Fruit fly (Drosophila melanogaster) Kc167 (cell line): ENCODE results near the gene CG6168.

Experiments used
- Myc ChIP-seq: fragments of >200 bp; optimal IDR thresholded peaks from 2 replicates; lab custom pipeline; 2017; ENCODE audit warnings: missing external identifiers
- Sin3A ChIP-seq: fragments of >200 bp; optimal IDR thresholded peaks from 2 replicates; lab custom pipeline; 2018; ENCODE audit warnings: missing external identifiers
- h ChIP-seq: fragments of >200 bp; optimal IDR thresholded peaks from 3 replicates; lab custom pipeline; 2018; ENCODE audit warnings: missing external identifiers
- insv ChIP-seq: fragments of >200 bp; optimal IDR thresholded peaks from 3 replicates; lab custom pipeline; 2018; ENCODE audit warnings: missing external identifiers
- psq ChIP-seq: fragments of >200 bp; optimal IDR thresholded peaks from 2 replicates; lab custom pipeline; 2017; ENCODE audit warnings: missing external identifiers
- ttk ChIP-seq: sonication (Bioruptor generic); optimal IDR thresholded peaks from 2 replicates; lab custom pipeline; 2017; ENCODE audit warnings: missing external identifiers

CG6168 gene

DNA sequence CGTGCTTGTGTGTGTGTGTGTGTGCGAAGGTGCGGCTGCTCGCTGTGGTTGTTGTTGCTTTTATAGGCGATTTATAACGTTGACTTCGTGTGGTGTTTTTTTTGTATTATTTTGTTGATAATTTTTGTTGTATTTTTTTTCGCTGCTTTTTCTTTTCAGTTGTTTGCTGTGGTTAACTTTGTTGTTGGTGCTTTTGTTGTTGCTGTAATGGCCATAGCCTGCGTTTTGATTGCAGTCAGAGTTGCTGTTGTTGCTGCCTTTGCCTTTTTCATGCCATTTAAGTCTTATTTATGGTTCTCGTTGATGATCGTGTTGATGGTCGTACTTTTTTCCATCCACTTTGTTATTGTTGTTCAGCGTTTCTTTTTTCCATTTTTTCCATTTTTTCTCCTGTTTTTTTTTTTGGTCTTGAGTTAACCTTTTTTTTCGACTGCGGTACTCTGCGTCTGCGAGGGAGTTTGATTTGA is 3.1 kb upstream of the CG6168 start:
- TF ChIP-seq h (no peak), Sin3A (lab: Kevin White, UChicago) (no peak), Myc (no peak), insv (no peak), psq (lab: Kevin White, UChicago) (no peak), ttk (lab: Kevin White, UChicago) (no peak)

dm6 chr3L:11323896-11324278 is 2.4 kb upstream of the CG6168 start:
- no peak for TF ChIP-seq Sin3A (lab: Kevin White, UChicago)
- TF ChIP-seq h, result no peak
- TF ChIP-seq ttk (lab: Kevin White, UChicago), result no peak
- no peak for TF ChIP-seq psq (lab: Kevin White, UChicago)
- no peak for TF ChIP-seq insv
- no peak for TF ChIP-seq Myc

DNA sequence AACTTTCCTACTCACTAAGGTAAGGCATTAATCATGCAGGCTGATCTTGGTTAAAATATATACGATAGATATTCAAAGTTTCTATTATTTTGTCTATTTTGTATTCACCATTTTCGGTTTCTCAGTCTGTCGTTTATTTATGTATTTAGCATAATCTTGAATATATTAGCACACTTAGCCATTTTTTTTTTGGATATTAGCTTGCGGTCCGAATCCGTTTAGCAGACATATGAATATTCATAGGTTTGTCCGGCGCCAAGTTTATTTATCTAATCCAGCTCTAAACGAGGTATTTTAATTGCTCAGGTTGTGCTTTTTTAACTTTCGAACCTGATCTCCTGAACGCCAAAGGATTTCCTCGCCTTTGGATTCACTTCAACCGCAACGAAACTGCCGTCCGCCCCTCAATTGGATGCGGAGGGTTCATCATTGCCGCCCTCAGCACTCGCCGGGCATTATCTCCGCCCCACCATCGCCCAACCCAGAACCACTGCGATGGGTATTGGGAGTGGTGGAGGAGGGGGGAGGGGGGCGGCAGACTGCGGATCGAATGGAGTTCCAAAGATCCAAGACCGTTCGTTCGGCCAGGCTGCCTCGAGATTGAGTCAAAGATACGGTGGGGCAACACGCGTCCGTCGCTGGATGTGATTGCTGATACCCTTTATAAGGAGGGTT is 1.8 kb upstream of the CG6168 start:
- no peak for TF ChIP-seq ttk (lab: Kevin White, UChicago)
- no peak for TF ChIP-seq Myc
- TF ChIP-seq h, result no peak
- no peak for TF ChIP-seq Sin3A (lab: Kevin White, UChicago)
- no peak for TF ChIP-seq psq (lab: Kevin White, UChicago)
- TF ChIP-seq insv, result no peak

DNA sequence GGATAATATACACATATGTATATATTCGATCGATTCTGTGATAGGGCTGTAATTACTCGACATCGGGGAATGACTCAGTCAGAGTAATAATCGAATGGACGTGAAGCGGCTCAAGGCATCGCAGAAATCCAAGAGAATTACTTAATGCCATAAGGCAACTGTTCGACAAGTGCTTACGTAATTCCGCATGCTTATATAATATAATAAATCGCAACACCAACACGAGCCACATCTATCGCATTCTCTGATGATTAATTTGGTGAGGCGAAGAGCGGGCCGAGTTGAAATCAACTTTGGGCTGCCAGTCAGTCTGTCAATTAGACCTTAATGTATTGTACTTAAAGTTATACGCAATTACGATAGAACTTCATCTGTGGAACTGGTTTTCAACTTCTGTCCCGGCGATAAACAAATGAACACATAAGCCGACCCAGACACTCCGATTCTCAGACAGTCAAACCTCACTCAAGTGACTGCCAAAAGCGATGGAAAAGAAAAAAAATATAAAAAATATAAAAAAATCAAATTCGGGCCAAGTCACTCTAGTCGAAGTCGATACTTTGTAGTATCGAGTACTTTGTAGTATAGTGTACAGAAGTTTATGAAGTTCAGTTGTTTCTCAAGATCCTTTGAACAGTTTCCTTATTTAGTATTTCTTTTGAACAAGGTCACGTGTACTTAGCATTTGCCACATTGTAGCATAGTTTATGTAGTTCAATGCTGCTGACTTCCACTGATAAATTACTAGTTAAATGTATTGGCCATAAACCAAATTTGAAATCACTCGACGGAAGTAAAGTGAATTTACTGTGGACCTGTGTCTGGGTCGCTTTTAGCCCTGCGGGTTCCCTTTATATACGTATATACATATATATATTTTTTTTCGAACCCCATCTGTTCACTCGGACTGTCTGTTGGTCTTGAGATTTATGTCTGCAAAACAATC is 902 bp upstream of the CG6168 start:
- TF ChIP-seq Myc (no peak), psq (lab: Kevin White, UChicago) (no peak), h (no peak), insv (no peak), ttk (lab: Kevin White, UChicago) (no peak), Sin3A (lab: Kevin White, UChicago) (no peak)

dm6 chr3L:11320124-11320523 is 1.4 kb downstream of the CG6168 start:
- TF ChIP-seq insv (no peak), ttk (lab: Kevin White, UChicago) (no peak), h (no peak), Myc (no peak), psq (lab: Kevin White, UChicago) (no peak), Sin3A (lab: Kevin White, UChicago) (no peak)

- TF ChIP-seq Myc, result no peak
- TF ChIP-seq ttk (lab: Kevin White, UChicago), result no peak
- TF ChIP-seq psq (lab: Kevin White, UChicago), result no peak
- TF ChIP-seq insv, result no peak
- TF ChIP-seq h, result no peak
- TF ChIP-seq Sin3A (lab: Kevin White, UChicago), result no peak
Observed at dm6 chr3L:11318532-11319170, 2.9 kb downstream of the CG6168 start.

dm6 chr3L:11317464-11317863 is 4.1 kb downstream of the CG6168 start:
- TF ChIP-seq insv (no peak), Sin3A (lab: Kevin White, UChicago) (no peak), Myc (no peak), h (no peak), psq (lab: Kevin White, UChicago) (no peak), ttk (lab: Kevin White, UChicago) (no peak)

DNA sequence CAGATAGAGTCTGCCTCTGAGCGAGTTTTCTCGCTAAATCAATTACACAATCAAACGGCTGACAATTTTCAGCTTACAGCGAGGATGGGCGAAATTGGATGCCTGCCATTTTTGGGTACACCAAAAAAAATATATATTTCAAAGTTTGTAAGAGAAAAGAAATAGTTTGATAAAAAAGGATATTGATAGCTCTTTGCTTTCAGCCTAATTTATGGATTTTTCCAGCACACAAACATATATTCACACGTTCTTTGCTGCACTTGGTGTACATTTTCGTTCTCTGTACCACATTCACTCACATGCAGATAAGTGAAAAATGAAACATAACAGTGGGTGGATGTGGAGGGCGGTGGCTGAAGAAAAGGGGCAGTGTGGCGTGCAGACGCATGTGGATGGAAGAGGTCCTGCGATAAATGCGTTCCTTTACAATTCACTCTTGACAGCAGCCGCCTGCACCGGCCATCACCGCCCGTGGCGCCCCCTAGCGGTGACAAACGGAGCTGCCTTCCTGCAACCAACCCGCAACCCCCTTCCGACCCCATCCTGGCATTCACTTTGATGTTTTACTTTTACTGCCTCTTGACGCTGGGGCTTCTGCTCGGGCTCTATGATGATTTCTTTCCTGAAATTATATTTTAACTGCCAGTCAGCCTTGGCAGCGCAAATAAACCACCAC is 6.5 kb downstream of the CG6168 start:
- TF ChIP-seq ttk (lab: Kevin White, UChicago) (no peak), h (no peak), Myc (no peak), psq (lab: Kevin White, UChicago) (no peak), Sin3A (lab: Kevin White, UChicago) (no peak), insv (no peak)

DNA sequence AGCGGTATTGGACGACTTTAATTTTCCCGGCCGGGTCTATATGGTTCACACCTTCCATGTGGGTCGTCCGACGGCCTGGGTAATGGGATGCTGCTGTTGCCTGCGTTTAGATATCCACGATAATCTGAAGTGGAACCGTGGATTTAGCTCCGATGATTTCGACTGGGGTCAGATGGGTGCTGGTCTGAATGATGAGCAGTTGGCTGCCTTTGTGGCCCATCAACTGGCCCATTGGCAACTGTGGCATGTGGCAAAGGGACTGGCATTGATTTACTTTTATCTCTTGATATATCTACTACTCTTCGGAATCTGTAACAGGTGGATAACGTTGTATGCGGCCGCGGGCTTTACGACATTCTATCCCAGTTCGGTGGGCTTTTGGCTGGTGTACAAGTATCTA is 8.8 kb downstream of the CG6168 start:
- TF ChIP-seq insv, result no peak
- TF ChIP-seq psq (lab: Kevin White, UChicago), result no peak
- TF ChIP-seq Sin3A (lab: Kevin White, UChicago), result no peak
- TF ChIP-seq ttk (lab: Kevin White, UChicago), result no peak
- TF ChIP-seq h, result no peak
- no peak for TF ChIP-seq Myc

DNA sequence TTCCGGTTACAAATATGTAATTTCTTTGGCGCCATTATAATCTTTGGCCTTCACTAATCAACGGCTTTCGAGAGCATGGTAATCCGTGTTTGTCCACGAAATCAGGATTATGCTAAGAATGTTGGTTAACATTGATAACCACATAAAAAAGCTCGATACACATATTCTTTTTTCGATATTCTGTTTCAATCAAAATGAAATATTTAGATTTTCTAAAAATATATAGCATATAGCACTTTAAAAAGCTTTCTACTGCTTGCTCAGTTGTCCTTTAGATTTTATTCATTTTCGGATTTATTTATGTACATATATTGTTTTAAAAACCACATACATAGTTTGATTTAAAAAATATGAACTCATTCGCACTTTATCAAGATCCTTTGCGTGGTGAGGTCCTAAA is 10.1 kb downstream of the CG6168 start, which contains the start of gene CG7573:
CG7573 (plus strand) TSS at position 301 of the 400 bp plus-strand sequence.
- no peak for TF ChIP-seq ttk (lab: Kevin White, UChicago)
- no peak for TF ChIP-seq Myc
- TF ChIP-seq insv, result no peak
- TF ChIP-seq psq (lab: Kevin White, UChicago), result no peak

- no peak for TF ChIP-seq Myc
- TF ChIP-seq ttk (lab: Kevin White, UChicago), result no peak
- TF ChIP-seq h, result no peak
- TF ChIP-seq Sin3A (lab: Kevin White, UChicago), result no peak
- TF ChIP-seq insv, result no peak
- TF ChIP-seq psq (lab: Kevin White, UChicago), result no peak
Observed at dm6 chr3L:11310728-11311127, 10.8 kb downstream of the CG6168 start.
